Fruit fly (Drosophila melanogaster) whole organism: ENCODE data around the gene UbcE2H.

Experiments
- CG8478 ChIP-seq: fragments of >200 bp; optimal IDR thresholded peaks from 2 replicates; lab custom pipeline; 2018; ENCODE audit warnings: inconsistent platforms
- Dll ChIP-seq: fragments of >200 bp; optimal IDR thresholded peaks from 2 replicates; lab custom pipeline; 2017
- pan ChIP-seq: fragments of >200 bp; optimal IDR thresholded peaks from 2 replicates; lab custom pipeline; 2017
- psq ChIP-seq: fragments of >200 bp; optimal IDR thresholded peaks from 2 replicates; lab custom pipeline; 2017
- usp ChIP-seq: fragments of >200 bp; optimal IDR thresholded peaks from 2 replicates; lab custom pipeline; 2017; ENCODE audit warnings: missing biosample characterization, missing genetic modification characterization, mixed read lengths

DNA sequence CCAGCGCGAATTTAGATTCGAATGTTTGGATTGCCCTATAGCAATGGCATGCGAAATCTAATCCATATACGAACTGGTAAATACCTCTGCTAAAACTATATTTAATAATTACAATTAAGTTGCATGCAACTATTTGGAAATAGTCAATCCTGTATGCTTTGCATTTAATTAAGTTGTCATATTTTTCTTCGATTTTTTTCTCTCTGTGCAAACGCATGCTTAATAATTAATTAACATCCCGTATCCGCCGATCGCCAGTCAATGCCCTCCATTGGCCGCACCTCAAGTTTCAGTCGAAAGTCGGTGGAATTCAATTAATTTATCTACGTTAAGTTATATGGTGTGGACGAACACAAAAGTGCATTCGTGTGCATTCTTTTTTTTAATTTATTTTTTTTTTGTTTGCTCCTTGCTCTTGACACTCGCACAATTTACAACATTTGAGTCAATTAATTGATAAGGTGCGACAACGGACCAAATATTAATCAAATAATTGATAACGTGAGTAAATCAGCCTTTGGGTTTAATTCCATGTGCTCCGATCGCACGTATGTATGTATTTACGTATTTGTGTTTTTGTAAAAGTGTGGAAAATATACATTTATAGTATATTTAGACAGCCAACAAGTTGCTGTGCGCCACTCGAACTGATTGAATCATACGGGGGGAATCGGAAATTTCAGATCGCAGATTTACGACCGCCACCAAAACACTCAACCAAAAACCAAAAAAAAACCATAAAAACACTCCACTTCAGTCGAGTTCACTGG is 12.6 kb upstream of the UbcE2H start:
- TF ChIP-seq pan (lab: Kevin White, UChicago) (no peak), CG8478 (lab: Kevin White, UChicago) (no peak), Dll (lab: Kevin White, UChicago) (no peak), psq (no peak), usp (GFP tag; lab: Kevin White, UChicago) (no peak)
